In the genomic region with DNA sequence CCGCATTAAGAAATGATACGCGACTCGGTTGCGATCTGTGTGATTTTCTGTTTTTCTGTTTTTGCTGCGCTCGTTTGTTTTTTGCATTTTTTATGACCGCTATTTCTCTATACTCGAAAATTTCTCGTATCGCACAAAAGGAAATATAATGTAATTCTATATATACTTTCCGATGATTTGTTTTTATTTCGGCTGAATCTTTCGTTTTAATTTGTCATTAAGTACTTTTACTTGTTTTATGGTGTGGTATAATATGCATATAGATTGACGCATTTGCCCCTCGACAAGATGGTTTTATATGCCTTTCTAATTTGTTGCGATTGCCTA, we compare ENCODE assay signal across 5 fruit fly cellular contexts.
TF ChIP-seq lines count a peak whose summit lies in the region.

No protein-coding gene starts in this region.

- no peak for TF ChIP-seq CTCF in whole organism, embryonic (GFP tag; optimal IDR thresholded peaks at IDR 0.05; lab: Kevin White, UChicago)

TF ChIP-seq in whole organism, adult, 20 proteins besides CTCF, POLR2A, EP300 and RAD21:
- TF ChIP-seq kay (GFP tag; lab: Kevin White, UChicago; ENCODE audit: borderline replicate concordance) (peak; percentile 83), tj (GFP tag; optimal IDR thresholded peaks at IDR 0.05; lab: Kevin White, UChicago) (peak; percentile 37), Clk (GFP tag; optimal IDR thresholded peaks at IDR 0.05; lab: Kevin White, UChicago) (no peak), cnc (optimal IDR thresholded peaks at IDR 0.05; lab: Kevin White, UChicago) (no peak)

TF ChIP-seq in whole organism, embryonic, 481 proteins besides CTCF, POLR2A, EP300 and RAD21:
- TF ChIP-seq Bdp1 (GFP tag; optimal IDR thresholded peaks at IDR 0.05; lab: Kevin White, UChicago), result no peak
- TF ChIP-seq sens (GFP tag; lab: Kevin White, UChicago), result peak; percentile 1

TF ChIP-seq in whole organism, prepupa, 60 proteins besides CTCF, POLR2A, EP300 and RAD21:
- TF ChIP-seq svp (GFP tag; lab: Kevin White, UChicago), result peak; percentile 61
- TF ChIP-seq CG8119 (GFP tag; IDR thresholded peaks at IDR 0.05; lab: Robert Waterston, UW), result no peak
- TF ChIP-seq CG7368 (GFP tag; optimal IDR thresholded peaks at IDR 0.05; lab: Kevin White, UChicago), result no peak
- no peak for TF ChIP-seq CG6854 (GFP tag; optimal IDR thresholded peaks at IDR 0.05; lab: Kevin White, UChicago)
- no peak for TF ChIP-seq fd59A (GFP tag; optimal IDR thresholded peaks at IDR 0.05; lab: Kevin White, UChicago)
- TF ChIP-seq vri (GFP tag; optimal IDR thresholded peaks at IDR 0.05; lab: Kevin White, UChicago), result peak; percentile 7
- no peak for TF ChIP-seq topi (GFP tag; optimal IDR thresholded peaks at IDR 0.05; lab: Kevin White, UChicago)
- no peak for TF ChIP-seq CG11762 (GFP tag; optimal IDR thresholded peaks at IDR 0.05; lab: Kevin White, UChicago; ENCODE audit: insufficient read depth)
- TF ChIP-seq CG10631 (GFP tag; optimal IDR thresholded peaks at IDR 0.05; lab: Kevin White, UChicago), result no peak

TF ChIP-seq in whole organism, pupa, 21 proteins besides CTCF, POLR2A, EP300 and RAD21:
- TF ChIP-seq Snoo (tag; optimal IDR thresholded peaks at IDR 0.05; lab: Kevin White, UChicago), result no peak
- TF ChIP-seq CG8159 (tag; optimal IDR thresholded peaks at IDR 0.05; lab: Kevin White, UChicago), result peak; percentile 2

TF ChIP-seq in whole organism, wandering third instar larva, 38 proteins besides CTCF, POLR2A, EP300 and RAD21:
- no peak for TF ChIP-seq Dif (GFP tag; optimal IDR thresholded peaks at IDR 0.05; lab: Kevin White, UChicago; ENCODE audit: partially characterized antibody)
- peak in 1 of 2 experiments; percentile 53 for TF ChIP-seq foxo (GFP tag; optimal IDR thresholded peaks at IDR 0.05; lab: Kevin White, UChicago)
- TF ChIP-seq Sp1 (GFP tag; optimal IDR thresholded peaks at IDR 0.05; lab: Kevin White, UChicago), result peak; percentile 44
- no peak for TF ChIP-seq Rel (GFP tag; optimal IDR thresholded peaks at IDR 0.05; lab: Kevin White, UChicago)
- peak; percentile 81 for TF ChIP-seq Rel (tag; optimal IDR thresholded peaks at IDR 0.05; lab: Kevin White, UChicago)
- peak; percentile 23 for TF ChIP-seq CrebA (GFP tag; optimal IDR thresholded peaks at IDR 0.05; lab: Kevin White, UChicago; ENCODE audit: borderline replicate concordance)
- no peak for TF ChIP-seq Hnf4 (GFP tag; optimal IDR thresholded peaks at IDR 0.05; lab: Kevin White, UChicago)
